Fruit fly (Drosophila melanogaster) whole organism, embryonic: ENCODE data around the gene CG13461.
A peak's percentile ranks its signal among the peaks of the same experiment; 100 is the strongest.

Source experiments
- CG10147 ChIP-seq: fragments of 200-800 bp; sonication (Bioruptor generic); optimal IDR thresholded peaks from 2 replicates; lab custom pipeline; 2019; ENCODE audit warnings: missing biosample characterization, mild to moderate bottlenecking, missing genetic modification characterization, moderate library complexity
- CG10366 ChIP-seq: fragments of 200-800 bp; sonication (Bioruptor generic); IDR thresholded peaks from 2 replicates; pipeline ENCODE4 v1.3.6; 2022; ENCODE audit warnings: missing biosample characterization, missing genetic modification characterization
- CG10431 ChIP-seq: fragments of 200-800 bp; sonication (Bioruptor generic); optimal IDR thresholded peaks from 3 replicates; lab custom pipeline; 2018; ENCODE audit warnings: missing biosample characterization, mild to moderate bottlenecking, missing genetic modification characterization
- CG11398 ChIP-seq: fragments of 200-800 bp; sonication (Bioruptor generic); optimal IDR thresholded peaks from 2 replicates; lab custom pipeline; 2016; ENCODE audit warnings: missing biosample characterization, missing genetic modification characterization
- CG11723 ChIP-seq: fragments of 200-800 bp; sonication (Bioruptor generic); optimal IDR thresholded peaks from 2 replicates; lab custom pipeline; 2017; ENCODE audit warnings: missing biosample characterization, mild to moderate bottlenecking, missing genetic modification characterization
- CG12104 ChIP-seq: fragments of 200-800 bp; sonication (Bioruptor generic); optimal IDR thresholded peaks from 3 replicates; lab custom pipeline; 2016; ENCODE audit warnings: missing biosample characterization, missing genetic modification characterization
- CG12299 ChIP-seq: fragments of 200-800 bp; sonication (Bioruptor generic); optimal IDR thresholded peaks from 2 replicates; lab custom pipeline; 2018; ENCODE audit warnings: missing biosample characterization, mild to moderate bottlenecking, missing genetic modification characterization
- CG17186 ChIP-seq: fragments of 200-800 bp; sonication (Bioruptor generic); optimal IDR thresholded peaks from 3 replicates; lab custom pipeline; 2017; ENCODE audit warnings: missing biosample characterization, missing genetic modification reagents, missing genetic modification characterization
- CG17802 ChIP-seq: fragments of 200-800 bp; sonication (Bioruptor generic); optimal IDR thresholded peaks from 2 replicates; lab custom pipeline; 2018; ENCODE audit warnings: missing biosample characterization, mild to moderate bottlenecking, missing genetic modification characterization, moderate library complexity
- CG17912 ChIP-seq: fragments of 200-800 bp; sonication (Bioruptor generic); optimal IDR thresholded peaks from 2 replicates; lab custom pipeline; 2018; ENCODE audit warnings: missing biosample characterization, mild to moderate bottlenecking, missing genetic modification characterization
- CG2120 ChIP-seq: fragments of 200-800 bp; sonication (Bioruptor generic); optimal IDR thresholded peaks from 3 replicates; lab custom pipeline; 2016; ENCODE audit warnings: missing biosample characterization, missing genetic modification characterization
- CG3281 ChIP-seq: fragments of 200-800 bp; sonication (Bioruptor generic); optimal IDR thresholded peaks from 3 replicates; lab custom pipeline; 2017; ENCODE audit warnings: missing biosample characterization, mild to moderate bottlenecking, missing genetic modification characterization
- CG3995 ChIP-seq: fragments of 200-800 bp; sonication (Bioruptor generic); optimal IDR thresholded peaks from 3 replicates; lab custom pipeline; 2016; ENCODE audit warnings: missing biosample characterization, missing genetic modification characterization
- CG42726 ChIP-seq: fragments of 200-800 bp; sonication (Bioruptor generic); IDR thresholded peaks from 2 replicates; pipeline ENCODE4 v1.3.6; 2022; ENCODE audit warnings: missing biosample characterization, missing genetic modification characterization; ENCODE audit not compliant: partially characterized antibody
- CG4282 ChIP-seq: fragments of 200-800 bp; sonication (Bioruptor generic); optimal IDR thresholded peaks from 2 replicates; lab custom pipeline; 2016; ENCODE audit warnings: missing biosample characterization, missing genetic modification characterization
- CG6854 ChIP-seq: fragments of 200-800 bp; sonication (Bioruptor generic); optimal IDR thresholded peaks from 3 replicates; lab custom pipeline; 2017; ENCODE audit warnings: missing biosample characterization, mild to moderate bottlenecking, missing genetic modification characterization
- CG7928 ChIP-seq: fragments of 200-800 bp; sonication (Bioruptor generic); optimal IDR thresholded peaks from 2 replicates; lab custom pipeline; 2017; ENCODE audit warnings: missing biosample characterization, mild to moderate bottlenecking, missing genetic modification characterization
- CG8924 ChIP-seq: fragments of 200-800 bp; optimal IDR thresholded peaks from 3 replicates; lab custom pipeline; 2019; ENCODE audit warnings: missing biosample characterization, mild to moderate bottlenecking, missing genetic modification characterization, moderate library complexity
- CG9876 ChIP-seq: fragments of 200-800 bp; sonication (Bioruptor generic); optimal IDR thresholded peaks from 2 replicates; lab custom pipeline; 2016; ENCODE audit warnings: missing biosample characterization, missing genetic modification characterization
- Fer3 ChIP-seq: fragments of 200-800 bp; sonication (Bioruptor generic); optimal IDR thresholded peaks from 2 replicates; lab custom pipeline; 2018; ENCODE audit warnings: missing biosample characterization, mild to moderate bottlenecking, missing genetic modification characterization, moderate library complexity
- HLH3B ChIP-seq: fragments of 200-800 bp; sonication (Bioruptor generic); IDR thresholded peaks from 2 replicates; pipeline ENCODE4 v1.3.6; 2022; ENCODE audit warnings: missing biosample characterization, missing genetic modification characterization
- Hr51 ChIP-seq, 2 experiments: fragments of 200-800 bp; sonication (Bioruptor generic); optimal IDR thresholded peaks; 2 replicates in 1 of 2; 3 replicates in 1 of 2; lab custom pipeline; 2016 to 2018; ENCODE audit warnings: missing biosample characterization in 2 of 2, missing genetic modification characterization in 2 of 2, mild to moderate bottlenecking in 1 of 2, moderate library complexity in 1 of 2
- Meics ChIP-seq: fragments of 200-800 bp; sonication (Bioruptor generic); optimal IDR thresholded peaks from 2 replicates; lab custom pipeline; 2017; ENCODE audit warnings: missing biosample characterization, mild to moderate bottlenecking, missing genetic modification characterization
- Neu2 ChIP-seq: fragments of 200-800 bp; sonication (Bioruptor generic); optimal IDR thresholded peaks from 3 replicates; lab custom pipeline; 2016; ENCODE audit warnings: missing biosample characterization, missing genetic modification characterization, borderline replicate concordance
- Rfx ChIP-seq: fragments of 200-800 bp; sonication (Bioruptor generic); IDR thresholded peaks from 2 replicates; pipeline ENCODE4 v1.3.6; 2022; ENCODE audit warnings: missing biosample characterization, missing genetic modification characterization
- Rx ChIP-seq: fragments of 200-800 bp; sonication (Bioruptor generic); IDR thresholded peaks from 2 replicates; pipeline ENCODE4 v1.3.6; 2022; ENCODE audit warnings: missing biosample characterization, missing genetic modification characterization
- Six4 ChIP-seq: fragments of 200-800 bp; sonication (Bioruptor generic); optimal IDR thresholded peaks from 2 replicates; lab custom pipeline; 2016; ENCODE audit warnings: missing biosample characterization, missing genetic modification characterization
- Tbp ChIP-seq: fragments of >200 bp; optimal IDR thresholded peaks from 2 replicates; lab custom pipeline; 2018; ENCODE audit warnings: missing biosample characterization, missing genetic modification characterization
- Usf ChIP-seq: fragments of 200-800 bp; sonication (Bioruptor generic); optimal IDR thresholded peaks from 2 replicates; lab custom pipeline; 2017; ENCODE audit warnings: missing genotype, missing biosample characterization, missing genetic modification characterization
- ap ChIP-seq: fragments of 200-800 bp; sonication (Bioruptor generic); IDR thresholded peaks from 2 replicates; pipeline ENCODE4 v1.3.6; 2022; ENCODE audit warnings: missing biosample characterization, missing genetic modification characterization
- caup ChIP-seq: fragments of 200-800 bp; sonication (Bioruptor generic); optimal IDR thresholded peaks from 3 replicates; lab custom pipeline; 2017; ENCODE audit warnings: missing biosample characterization, mild to moderate bottlenecking, missing genetic modification characterization, moderate library complexity; ENCODE audit not compliant: severe bottlenecking
- fd3F ChIP-seq: fragments of 200-800 bp; sonication (Bioruptor generic); optimal IDR thresholded peaks from 2 replicates; lab custom pipeline; 2018; ENCODE audit warnings: missing biosample characterization, mild to moderate bottlenecking, missing genetic modification characterization, moderate library complexity
- gcm ChIP-seq: fragments of 200-800 bp; sonication (Bioruptor generic); optimal IDR thresholded peaks from 2 replicates; lab custom pipeline; 2019; ENCODE audit warnings: missing biosample characterization, mild to moderate bottlenecking, missing genetic modification characterization, moderate library complexity
- hbn ChIP-seq: fragments of 200-800 bp; sonication (Bioruptor generic); IDR thresholded peaks from 2 replicates; pipeline ENCODE4 v1.3.6; 2022; ENCODE audit warnings: missing biosample characterization, missing genetic modification characterization; ENCODE audit not compliant: partially characterized antibody
- jumu ChIP-seq: fragments of 200-800 bp; sonication (Bioruptor generic); optimal IDR thresholded peaks from 3 replicates; lab custom pipeline; 2016; ENCODE audit warnings: missing biosample characterization, missing genetic modification characterization
- mirr ChIP-seq: fragments of 200-800 bp; sonication (Bioruptor generic); optimal IDR thresholded peaks from 3 replicates; lab custom pipeline; 2018; ENCODE audit warnings: missing biosample characterization, mild to moderate bottlenecking, missing genetic modification characterization
- nom ChIP-seq: fragments of 200-800 bp; sonication (Bioruptor generic); optimal IDR thresholded peaks from 2 replicates; lab custom pipeline; 2017; ENCODE audit warnings: missing biosample characterization, missing genetic modification characterization, mild to moderate bottlenecking, moderate library complexity, missing genetic modification reagents
- pb ChIP-seq: fragments of 200-800 bp; sonication (Bioruptor generic); optimal IDR thresholded peaks from 3 replicates; lab custom pipeline; 2016; ENCODE audit warnings: missing biosample characterization, missing genetic modification characterization
- ro ChIP-seq: fragments of 200-800 bp; sonication (Bioruptor generic); IDR thresholded peaks from 2 replicates; pipeline ENCODE4 v1.3.6; 2022; ENCODE audit warnings: missing biosample characterization, missing genetic modification characterization
- scrt ChIP-seq: fragments of 200-800 bp; sonication (Bioruptor generic); optimal IDR thresholded peaks from 2 replicates; lab custom pipeline; 2018; ENCODE audit warnings: missing biosample characterization, mild to moderate bottlenecking, missing genetic modification characterization, moderate library complexity
- sna ChIP-seq: fragments of 200-800 bp; sonication (Bioruptor generic); IDR thresholded peaks from 2 replicates; pipeline ENCODE4 v1.3.6; 2022; ENCODE audit warnings: missing biosample characterization, missing genetic modification characterization; ENCODE audit not compliant: partially characterized antibody
- ssp ChIP-seq: fragments of 200-800 bp; sonication (Bioruptor generic); IDR thresholded peaks from 2 replicates; pipeline ENCODE4 v1.3.6; 2022; ENCODE audit warnings: missing biosample characterization, missing genetic modification characterization
- stwl ChIP-seq: fragments of 200-800 bp; sonication (Bioruptor generic); optimal IDR thresholded peaks from 3 replicates; lab custom pipeline; 2018; ENCODE audit warnings: missing biosample characterization, mild to moderate bottlenecking, missing genetic modification characterization, moderate library complexity
- sug ChIP-seq: fragments of 200-800 bp; optimal IDR thresholded peaks from 2 replicates; lab custom pipeline; 2019; ENCODE audit warnings: missing biosample characterization, mild to moderate bottlenecking, missing genetic modification characterization, moderate library complexity
- tna ChIP-seq: fragments of 200-800 bp; sonication (Bioruptor generic); IDR thresholded peaks from 2 replicates; pipeline ENCODE4 v1.3.6; 2022; ENCODE audit warnings: missing biosample characterization, missing genetic modification characterization; ENCODE audit not compliant: partially characterized antibody
- tup ChIP-seq: fragments of 200-800 bp; sonication (Bioruptor generic); optimal IDR thresholded peaks from 2 replicates; lab custom pipeline; 2016; ENCODE audit warnings: missing biosample characterization, mild to moderate bottlenecking, missing genetic modification characterization, moderate library complexity
- tx ChIP-seq: fragments of 200-800 bp; sonication (Bioruptor generic); optimal IDR thresholded peaks from 2 replicates; lab custom pipeline; 2016; ENCODE audit warnings: missing biosample characterization, missing genetic modification characterization
- wek ChIP-seq: fragments of 200-800 bp; sonication (Bioruptor generic); optimal IDR thresholded peaks from 3 replicates; lab custom pipeline; 2018; ENCODE audit warnings: missing biosample characterization, mild to moderate bottlenecking, missing genetic modification characterization, moderate library complexity

The CG13461 gene

dm6 chr3L:15013957-15014692, 38.2 kb downstream of the CG13461 start, which contains the start of gene Reck (continued):
- peak; percentile 75 for TF ChIP-seq fd3F
- 0 out of 2 replicates have a peak, but pooled peaks have one; percentile 15 for TF ChIP-seq CG42726 (GFP tag; lab: Robert Waterston, UW)
- peak; percentile 48 to 90 for TF ChIP-seq Hr51 (GFP tag; optimal IDR thresholded peaks at IDR 0.05; lab: Kevin White, UChicago)
- TF ChIP-seq CG3281 (GFP tag; lab: Kevin White, UChicago), result peak; percentile 84
- no peak for TF ChIP-seq CG17912
- peak; percentile 76 for TF ChIP-seq CG10147 (GFP tag; lab: Kevin White, UChicago)
- TF ChIP-seq hbn, result no peak
- peak; percentile 87 for TF ChIP-seq CG12104 (GFP tag; lab: Kevin White, UChicago)
- 0 out of 2 replicates have a peak, but pooled peaks have one; percentile 33 for TF ChIP-seq ro (GFP tag; lab: Robert Waterston, UW)
- peak; percentile 79 for TF ChIP-seq Six4 (GFP tag; lab: Kevin White, UChicago)
- TF ChIP-seq tx (GFP tag; lab: Kevin White, UChicago), result peak; percentile 12
- peak; percentile 89 for TF ChIP-seq HLH3B
- peak; percentile 75 for TF ChIP-seq CG6854 (GFP tag; lab: Kevin White, UChicago)
- TF ChIP-seq pb (GFP tag; lab: Kevin White, UChicago), result no peak
- peak; percentile 56 for TF ChIP-seq tup (GFP tag; lab: Kevin White, UChicago)
- TF ChIP-seq sug (tag; lab: Kevin White, UChicago), result peak; percentile 45
- peak; percentile 19 for TF ChIP-seq CG10431 (GFP tag; lab: Kevin White, UChicago)
- peak; percentile 5 for TF ChIP-seq CG7928 (GFP tag; lab: Kevin White, UChicago)
- TF ChIP-seq jumu (GFP tag; lab: Kevin White, UChicago), result no peak
- no peak for TF ChIP-seq Tbp (GFP tag; lab: Kevin White, UChicago)
- TF ChIP-seq gcm (GFP tag; lab: Kevin White, UChicago), result peak; percentile 90
- peak; percentile 80 for TF ChIP-seq nom (GFP tag; lab: Kevin White, UChicago)
- TF ChIP-seq CG4282, result no peak
- no peak for TF ChIP-seq CG17186 (GFP tag; lab: Kevin White, UChicago)
- peak; percentile 89 for TF ChIP-seq CG8924 (tag; lab: Kevin White, UChicago)
- peak; percentile 58 for TF ChIP-seq CG12299 (tag; lab: Kevin White, UChicago)
- peak; percentile 75 for TF ChIP-seq CG10366 (GFP tag; lab: Robert Waterston, UW)
- TF ChIP-seq CG17802 (tag; lab: Kevin White, UChicago), result peak; percentile 50
- TF ChIP-seq Neu2 (GFP tag; lab: Kevin White, UChicago), result no peak
- TF ChIP-seq stwl (tag; lab: Kevin White, UChicago), result peak; percentile 43
- no peak for TF ChIP-seq CG3995
- peak; percentile 76 for TF ChIP-seq Rfx (GFP tag; lab: Robert Waterston, UW)
- no peak for TF ChIP-seq Usf (GFP tag; lab: Kevin White, UChicago)
- no peak for TF ChIP-seq sna (GFP tag; lab: Robert Waterston, UW)
- TF ChIP-seq ssp (GFP tag; lab: Robert Waterston, UW), result peak; percentile 39; the same call in 1 of the 2 replicates
- peak; percentile 83 for TF ChIP-seq Meics (GFP tag; lab: Kevin White, UChicago)
- peak; percentile 83 for TF ChIP-seq caup (GFP tag; lab: Kevin White, UChicago)
- peak; percentile 64 for TF ChIP-seq ap
- TF ChIP-seq CG11398, result no peak
- TF ChIP-seq CG9876 (GFP tag; lab: Kevin White, UChicago), result no peak
- TF ChIP-seq wek (GFP tag; lab: Kevin White, UChicago), result no peak
- peak; percentile 50; the same call in 1 of the 2 replicates for TF ChIP-seq Rx (GFP tag; lab: Robert Waterston, UW)
- peak; percentile 66 for TF ChIP-seq CG2120 (GFP tag; lab: Kevin White, UChicago)
- TF ChIP-seq tna (GFP tag; lab: Robert Waterston, UW), result no peak
- TF ChIP-seq mirr (GFP tag; lab: Kevin White, UChicago), result no peak
- TF ChIP-seq Fer3 (tag; lab: Kevin White, UChicago), result peak; percentile 79
- TF ChIP-seq scrt (GFP tag; lab: Kevin White, UChicago), result peak; percentile 74
- TF ChIP-seq CG11723 (GFP tag; lab: Kevin White, UChicago), result peak; percentile 50
